Fruit fly (Drosophila melanogaster): Measurements from ENCODE around the gene CG12206.

The CG12206 gene

DNA sequence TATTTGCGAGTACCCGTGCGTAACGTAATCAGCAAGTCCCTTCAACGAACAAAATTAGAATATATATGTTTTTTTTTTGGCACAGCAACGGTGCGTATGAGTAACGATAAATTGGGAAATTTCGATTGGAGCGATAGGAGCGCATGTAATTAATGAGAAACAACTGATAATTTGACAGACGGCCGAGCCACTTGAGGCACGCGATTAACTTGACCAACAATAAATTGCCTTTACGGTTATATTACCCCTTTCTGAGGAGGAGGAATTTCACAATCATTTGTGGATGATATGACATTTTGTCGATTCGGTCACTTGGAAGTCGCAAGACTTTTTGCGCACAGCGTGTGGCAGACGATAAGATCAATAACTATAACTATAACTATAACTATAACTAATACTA, 30.4 kb downstream of the CG12206 start:
- TF ChIP-seq Hr78 (GFP tag; optimal IDR thresholded peaks at IDR 0.05) (no peak), rgr (GFP tag; optimal IDR thresholded peaks at IDR 0.05) (no peak), jim (GFP tag; optimal IDR thresholded peaks at IDR 0.05) (no peak), Vsx2 (GFP tag; optimal IDR thresholded peaks at IDR 0.05; ENCODE audit: partially characterized antibody) (no peak), fru (GFP tag; optimal IDR thresholded peaks at IDR 0.05) (no peak)

DNA sequence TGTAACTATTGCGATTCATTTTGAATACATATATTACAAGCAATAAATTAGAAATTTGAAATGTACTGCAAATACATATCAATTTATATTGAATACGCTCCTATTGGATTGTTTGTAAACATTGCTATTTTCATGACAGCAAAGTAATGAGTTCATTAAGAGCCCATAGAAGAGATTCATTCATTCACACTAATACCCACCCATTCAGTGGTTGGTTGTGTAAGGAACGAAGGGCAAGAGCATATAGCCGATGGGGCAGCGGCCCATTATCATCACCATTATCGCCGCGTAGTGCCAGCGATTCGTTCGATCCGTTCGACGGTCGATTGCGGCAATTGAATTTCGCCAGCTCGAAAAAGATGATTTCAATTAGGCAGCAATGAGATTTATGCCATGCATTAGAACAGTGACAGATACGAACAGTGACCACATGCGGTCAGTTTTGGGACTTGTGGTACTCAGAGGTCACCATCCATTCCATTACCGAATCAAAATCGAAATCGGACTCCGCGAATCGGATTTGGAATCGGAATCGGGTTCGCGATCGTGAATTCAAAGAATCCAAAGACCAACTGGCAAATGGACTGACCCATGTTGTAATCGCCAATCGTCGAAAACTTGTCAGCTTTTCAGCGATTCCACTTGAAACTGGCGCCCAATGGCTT, 31.6 kb downstream of the CG12206 start:
- no peak for TF ChIP-seq psq (GFP tag; optimal IDR thresholded peaks at IDR 0.05)
- no peak for TF ChIP-seq Dif (GFP tag; optimal IDR thresholded peaks at IDR 0.05; ENCODE audit: partially characterized antibody)
- no peak for TF ChIP-seq Myc (optimal IDR thresholded peaks at IDR 0.05)
- TF ChIP-seq sv (GFP tag; optimal IDR thresholded peaks at IDR 0.05) = no peak
- no peak for TF ChIP-seq Rel (GFP tag; optimal IDR thresholded peaks at IDR 0.05)
- TF ChIP-seq Rel (tag; optimal IDR thresholded peaks at IDR 0.05) = no peak
- TF ChIP-seq Sp1 (GFP tag; optimal IDR thresholded peaks at IDR 0.05) = no peak
- TF ChIP-seq h (GFP tag; optimal IDR thresholded peaks at IDR 0.05) = no peak

DNA sequence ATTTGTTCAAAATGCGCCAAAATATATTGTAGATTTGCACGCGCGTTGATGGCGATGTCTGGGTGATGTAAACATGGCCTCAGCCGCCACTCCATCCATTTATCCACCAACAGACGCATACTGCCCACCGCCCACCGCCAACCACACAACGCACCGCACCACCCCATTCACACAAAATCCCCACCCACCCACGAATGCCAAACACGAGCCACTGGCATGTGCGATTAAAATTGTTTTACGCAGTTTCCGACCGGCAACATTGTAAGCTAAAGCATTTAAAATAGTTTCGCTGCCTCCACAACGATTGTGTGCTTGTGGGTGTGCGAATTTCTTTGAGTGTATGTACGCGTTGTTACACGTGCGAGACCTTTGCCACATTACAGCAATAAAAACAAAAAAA, 33.8 kb downstream of the CG12206 start:
- TF ChIP-seq Mio (GFP tag; optimal IDR thresholded peaks at IDR 0.05) = no peak
- no peak for TF ChIP-seq br (GFP tag; optimal IDR thresholded peaks at IDR 0.05)
- no peak for TF ChIP-seq dmrt93B (GFP tag; optimal IDR thresholded peaks at IDR 0.05)
- TF ChIP-seq sv (GFP tag; optimal IDR thresholded peaks at IDR 0.05) = no peak
- TF ChIP-seq dsf (GFP tag; optimal IDR thresholded peaks at IDR 0.05; ENCODE audit: borderline replicate concordance) = no peak
- no peak for TF ChIP-seq fru (GFP tag; optimal IDR thresholded peaks at IDR 0.05)
- no peak for TF ChIP-seq sage (GFP tag; optimal IDR thresholded peaks at IDR 0.05)
- TF ChIP-seq Hnf4 (GFP tag; optimal IDR thresholded peaks at IDR 0.05) = no peak
- no peak for TF ChIP-seq lola (GFP tag; optimal IDR thresholded peaks at IDR 0.05)
- no peak for TF ChIP-seq brk (GFP tag; optimal IDR thresholded peaks at IDR 0.05)
- TF ChIP-seq rgr (GFP tag; optimal IDR thresholded peaks at IDR 0.05) = no peak
- no peak for TF ChIP-seq pan (optimal IDR thresholded peaks at IDR 0.05)
- TF ChIP-seq ey (GFP tag; optimal IDR thresholded peaks at IDR 0.05) = no peak
- no peak for TF ChIP-seq CrebA (GFP tag; optimal IDR thresholded peaks at IDR 0.05; ENCODE audit: borderline replicate concordance)
- no peak for TF ChIP-seq foxo (GFP tag; optimal IDR thresholded peaks at IDR 0.05)
- TF ChIP-seq usp (GFP tag; optimal IDR thresholded peaks at IDR 0.05) = no peak
- TF ChIP-seq Abd-B (GFP tag; optimal IDR thresholded peaks at IDR 0.05) = no peak
- no peak for TF ChIP-seq Sp1 (GFP tag; optimal IDR thresholded peaks at IDR 0.05)

DNA sequence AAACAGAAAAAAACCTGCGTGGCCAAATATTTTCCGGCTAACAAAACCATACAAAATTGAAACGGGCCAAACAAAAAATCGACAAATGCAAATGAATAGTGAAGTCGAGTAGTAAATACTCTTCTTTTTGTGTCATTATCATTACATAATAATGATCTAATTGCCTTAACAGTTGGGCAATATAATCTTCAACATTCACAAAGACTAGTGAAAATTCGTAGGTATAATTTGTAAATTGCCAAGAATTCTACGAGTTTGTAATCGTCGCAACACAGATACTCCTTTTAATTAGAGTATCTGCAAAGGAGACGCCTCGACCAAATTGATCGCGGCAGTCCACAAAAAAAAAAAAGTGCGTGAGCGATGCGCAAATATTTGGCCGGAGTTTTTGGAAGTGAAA, 36.8 kb downstream of the CG12206 start:
- TF ChIP-seq sage (GFP tag; optimal IDR thresholded peaks at IDR 0.05) (peak; percentile 68), woc (GFP tag; optimal IDR thresholded peaks at IDR 0.05) (peak; percentile 76), foxo (GFP tag; optimal IDR thresholded peaks at IDR 0.05) (peak in 1 of 2 experiments; percentile 59), Hnf4 (GFP tag; optimal IDR thresholded peaks at IDR 0.05) (peak; percentile 38), Sp1 (GFP tag; optimal IDR thresholded peaks at IDR 0.05) (peak; percentile 39), tai (GFP tag; optimal IDR thresholded peaks at IDR 0.05) (no peak), rgr (GFP tag; optimal IDR thresholded peaks at IDR 0.05) (peak; percentile 47), dmrt93B (GFP tag; optimal IDR thresholded peaks at IDR 0.05) (peak; percentile 46), h (GFP tag; optimal IDR thresholded peaks at IDR 0.05) (peak; percentile 76), HLH106 (tag; optimal IDR thresholded peaks at IDR 0.05) (peak; percentile 74), Dfd (GFP tag; optimal IDR thresholded peaks at IDR 0.05) (no peak), OdsH (GFP tag; optimal IDR thresholded peaks at IDR 0.05) (peak; percentile 7), dl (GFP tag; optimal IDR thresholded peaks at IDR 0.05; ENCODE audit: insufficient read depth in 1 of 2, partially characterized antibody in 2 of 2) (no peak), fru (GFP tag; optimal IDR thresholded peaks at IDR 0.05) (peak; percentile 55), Mio (GFP tag; optimal IDR thresholded peaks at IDR 0.05) (no peak), pan (optimal IDR thresholded peaks at IDR 0.05) (no peak), dsf (GFP tag; optimal IDR thresholded peaks at IDR 0.05; ENCODE audit: borderline replicate concordance) (no peak), Myc (optimal IDR thresholded peaks at IDR 0.05) (no peak), ey (GFP tag; optimal IDR thresholded peaks at IDR 0.05) (peak; percentile 46), brk (GFP tag; optimal IDR thresholded peaks at IDR 0.05) (no peak), br (GFP tag; optimal IDR thresholded peaks at IDR 0.05) (peak; percentile 20), Rel (GFP tag; optimal IDR thresholded peaks at IDR 0.05) (no peak), Rel (tag; optimal IDR thresholded peaks at IDR 0.05) (peak; percentile 4), Hr83 (GFP tag; optimal IDR thresholded peaks at IDR 0.05; ENCODE audit: poor library complexity, severe bottlenecking) (no peak), CrebA (GFP tag; optimal IDR thresholded peaks at IDR 0.05; ENCODE audit: borderline replicate concordance) (peak; percentile 38), CG32264 (GFP tag; optimal IDR thresholded peaks at IDR 0.05) (peak; percentile 5)
